Fruit fly (Drosophila melanogaster): ENCODE measurements around the gene ec.

The ec gene

dm6 chrX:3871889-3872409, 60.5 kb downstream of the ec start, which contains the start of gene yin:
yin (minus strand) TSS chrX:3871939.
- TF ChIP-seq noc (tag; optimal IDR thresholded peaks at IDR 0.05): peak; percentile 18

- TF ChIP-seq noc (tag; optimal IDR thresholded peaks at IDR 0.05): no peak
These were observed 63.0 kb downstream of the ec start for dm6 chrX:3874452-3874851.

dm6 chrX:3874949-3875348, 63.5 kb downstream of the ec start:
- no peak for TF ChIP-seq noc (tag; optimal IDR thresholded peaks at IDR 0.05)

- peak; percentile 2 for TF ChIP-seq noc (tag; optimal IDR thresholded peaks at IDR 0.05)
These were observed 69.3 kb downstream of the ec start, which contains the start of gene VhaAC39-1 for dm6 chrX:3880645-3881316. VhaAC39-1 (plus strand) TSS chrX:3880748.

dm6 chrX:3883904-3884303, 72.4 kb downstream of the ec start, which contains the start of gene CG15239:
CG15239 (plus strand) TSS chrX:3884168.
- TF ChIP-seq noc (tag; optimal IDR thresholded peaks at IDR 0.05): no peak

- TF ChIP-seq noc (tag; optimal IDR thresholded peaks at IDR 0.05): no peak
These were observed 75.3 kb downstream of the ec start for dm6 chrX:3886751-3887150.

dm6 chrX:3887606-3888216, 76.2 kb downstream of the ec start:
- TF ChIP-seq noc (tag; optimal IDR thresholded peaks at IDR 0.05): no peak

dm6 chrX:3901926-3902325, 90.4 kb downstream of the ec start:
- no peak for TF ChIP-seq noc (tag; optimal IDR thresholded peaks at IDR 0.05)

Measured in whole organism, larva.